Fruit fly (Drosophila melanogaster) whole organism, embryonic: ENCODE measurements around the gene CG34293.

Source experiments
- CG10979 ChIP-seq: fragments of 200-800 bp; sonication (Bioruptor generic); optimal IDR thresholded peaks from 2 replicates; lab custom pipeline; 2018; ENCODE audit warnings: missing biosample characterization, mild to moderate bottlenecking, missing genetic modification characterization, moderate library complexity
- CG11504 ChIP-seq: fragments of 200-800 bp; sonication (Bioruptor generic); optimal IDR thresholded peaks from 3 replicates; lab custom pipeline; 2019; ENCODE audit warnings: missing biosample characterization, mild to moderate bottlenecking, missing genetic modification characterization, moderate library complexity
- CG12219 ChIP-seq: fragments of 200-800 bp; sonication (Bioruptor generic); optimal IDR thresholded peaks from 3 replicates; lab custom pipeline; 2018; ENCODE audit warnings: missing biosample characterization, mild to moderate bottlenecking, missing genetic modification characterization
- CG12391 ChIP-seq: fragments of 200-800 bp; sonication (Bioruptor generic); optimal IDR thresholded peaks from 3 replicates; lab custom pipeline; 2018; ENCODE audit warnings: missing biosample characterization, mild to moderate bottlenecking, missing genetic modification characterization, moderate library complexity
- CG12744 ChIP-seq: fragments of 200-800 bp; sonication (Bioruptor generic); optimal IDR thresholded peaks from 2 replicates; lab custom pipeline; 2016; ENCODE audit warnings: missing biosample characterization, missing genetic modification characterization
- CG13296 ChIP-seq: fragments of 200-800 bp; sonication (Bioruptor generic); optimal IDR thresholded peaks from 3 replicates; lab custom pipeline; 2018; ENCODE audit warnings: missing biosample characterization, mild to moderate bottlenecking, missing genetic modification characterization
- CG14667 ChIP-seq: fragments of 200-800 bp; sonication (Bioruptor generic); IDR thresholded peaks from 2 replicates; pipeline ENCODE4 v1.3.6; 2022; ENCODE audit warnings: missing biosample characterization, missing genetic modification characterization
- CG17829 ChIP-seq: fragments of 200-800 bp; optimal IDR thresholded peaks from 2 replicates; lab custom pipeline; 2019; ENCODE audit warnings: missing biosample characterization, mild to moderate bottlenecking, missing genetic modification characterization, moderate library complexity
- CG17912 ChIP-seq: fragments of 200-800 bp; sonication (Bioruptor generic); optimal IDR thresholded peaks from 2 replicates; lab custom pipeline; 2018; ENCODE audit warnings: missing biosample characterization, mild to moderate bottlenecking, missing genetic modification characterization
- CG18599 ChIP-seq: fragments of 200-800 bp; sonication (Bioruptor generic); optimal IDR thresholded peaks from 3 replicates; lab custom pipeline; 2017; ENCODE audit warnings: missing biosample characterization, missing genetic modification characterization, mild to moderate bottlenecking, moderate library complexity, missing genetic modification reagents
- CG31441 ChIP-seq: fragments of 200-800 bp; sonication (Bioruptor generic); IDR thresholded peaks from 2 replicates; pipeline ENCODE4 v1.3.6; 2022; ENCODE audit warnings: missing biosample characterization, missing genetic modification characterization
- CG32772 ChIP-seq: fragments of 200-800 bp; sonication (Bioruptor generic); IDR thresholded peaks from 2 replicates; pipeline ENCODE4 v1.3.6; 2022; ENCODE audit warnings: missing biosample characterization, missing genetic modification characterization
- CG34224 ChIP-seq: fragments of 200-800 bp; sonication (Bioruptor generic); IDR thresholded peaks from 3 replicates; pipeline ENCODE4 v1.3.6; 2022; ENCODE audit warnings: missing biosample characterization, missing genetic modification characterization; ENCODE audit not compliant: partially characterized antibody
- CG3995 ChIP-seq: fragments of 200-800 bp; sonication (Bioruptor generic); optimal IDR thresholded peaks from 3 replicates; lab custom pipeline; 2016; ENCODE audit warnings: missing biosample characterization, missing genetic modification characterization
- CG4617 ChIP-seq: fragments of 200-800 bp; sonication (Bioruptor generic); optimal IDR thresholded peaks from 3 replicates; lab custom pipeline; 2016; ENCODE audit warnings: missing biosample characterization, missing genetic modification characterization, borderline replicate concordance
- CG4707 ChIP-seq: fragments of 200-800 bp; sonication (Bioruptor generic); optimal IDR thresholded peaks from 2 replicates; lab custom pipeline; 2018; ENCODE audit warnings: missing biosample characterization, mild to moderate bottlenecking, missing genetic modification characterization, moderate library complexity
- CG6813 ChIP-seq: fragments of 200-800 bp; sonication (Bioruptor generic); optimal IDR thresholded peaks from 2 replicates; lab custom pipeline; 2017; ENCODE audit warnings: missing biosample characterization, missing genetic modification characterization, mild to moderate bottlenecking, moderate library complexity, missing genetic modification reagents
- CG7928 ChIP-seq: fragments of 200-800 bp; sonication (Bioruptor generic); optimal IDR thresholded peaks from 2 replicates; lab custom pipeline; 2017; ENCODE audit warnings: missing biosample characterization, mild to moderate bottlenecking, missing genetic modification characterization
- CG7987 ChIP-seq: fragments of 200-800 bp; sonication (Bioruptor generic); optimal IDR thresholded peaks from 2 replicates; lab custom pipeline; 2018; ENCODE audit warnings: missing biosample characterization, mild to moderate bottlenecking, missing genetic modification characterization, moderate library complexity
- CG8281 ChIP-seq: fragments of 200-800 bp; sonication (Bioruptor generic); optimal IDR thresholded peaks from 2 replicates; lab custom pipeline; 2018; ENCODE audit warnings: missing biosample characterization, mild to moderate bottlenecking, missing genetic modification characterization, moderate library complexity
- CG9932 ChIP-seq: fragments of 200-800 bp; sonication (Bioruptor generic); IDR thresholded peaks from 2 replicates; pipeline ENCODE4 v1.3.6; 2022; ENCODE audit warnings: missing biosample characterization, missing genetic modification characterization
- CTCF ChIP-seq: fragments of 200-800 bp; sonication (Bioruptor generic); optimal IDR thresholded peaks from 2 replicates; lab custom pipeline; 2017; ENCODE audit warnings: missing biosample characterization, mild to moderate bottlenecking, missing genetic modification characterization, moderate library complexity
- Doc3 ChIP-seq: fragments of 200-800 bp; sonication (Bioruptor generic); IDR thresholded peaks from 3 replicates; pipeline ENCODE4 v1.3.6; 2022; ENCODE audit warnings: missing biosample characterization, missing genetic modification characterization; ENCODE audit not compliant: partially characterized antibody
- E2f1 ChIP-seq: fragments of 200-800 bp; sonication (Bioruptor generic); IDR thresholded peaks from 2 replicates; pipeline ENCODE4 v1.3.6; 2022; ENCODE audit warnings: missing biosample characterization, missing genetic modification characterization
- Fer1 ChIP-seq: fragments of 200-800 bp; sonication (Bioruptor generic); optimal IDR thresholded peaks from 2 replicates; lab custom pipeline; 2017; ENCODE audit warnings: missing biosample characterization, mild to moderate bottlenecking, missing genetic modification characterization
- H15 ChIP-seq: fragments of 200-800 bp; sonication (Bioruptor generic); IDR thresholded peaks from 3 replicates; pipeline ENCODE4 v1.3.6; 2022; ENCODE audit warnings: missing biosample characterization, missing genetic modification characterization
- HLH54F ChIP-seq: fragments of 200-800 bp; sonication (Bioruptor generic); optimal IDR thresholded peaks from 3 replicates; lab custom pipeline; 2016; ENCODE audit warnings: missing biosample characterization, missing genetic modification characterization
- Hr3 ChIP-seq: fragments of 200-800 bp; sonication (Bioruptor generic); optimal IDR thresholded peaks from 3 replicates; lab custom pipeline; 2016; ENCODE audit warnings: missing biosample characterization, missing genetic modification characterization
- NFAT ChIP-seq: fragments of 200-800 bp; sonication (Bioruptor generic); IDR thresholded peaks from 2 replicates; pipeline ENCODE4 v1.3.6; 2022; ENCODE audit warnings: missing biosample characterization, missing genetic modification characterization
- Nf-YA ChIP-seq: fragments of 200-800 bp; sonication (Bioruptor generic); IDR thresholded peaks from 2 replicates; pipeline ENCODE4 v1.3.6; 2022; ENCODE audit warnings: missing biosample characterization, missing genetic modification characterization
- Rx ChIP-seq: fragments of 200-800 bp; sonication (Bioruptor generic); IDR thresholded peaks from 2 replicates; pipeline ENCODE4 v1.3.6; 2022; ENCODE audit warnings: missing biosample characterization, missing genetic modification characterization
- Sox100B ChIP-seq: fragments of 200-800 bp; sonication (Bioruptor generic); optimal IDR thresholded peaks from 3 replicates; lab custom pipeline; 2018; ENCODE audit warnings: missing biosample characterization, mild to moderate bottlenecking, missing genetic modification characterization
- TFAM ChIP-seq: fragments of 200-800 bp; sonication (Bioruptor generic); optimal IDR thresholded peaks from 2 replicates; lab custom pipeline; 2017; ENCODE audit warnings: missing biosample characterization, missing genetic modification characterization, inconsistent platforms
- Usf ChIP-seq: fragments of 200-800 bp; sonication (Bioruptor generic); optimal IDR thresholded peaks from 2 replicates; lab custom pipeline; 2017; ENCODE audit warnings: missing genotype, missing biosample characterization, missing genetic modification characterization
- bab2 ChIP-seq: fragments of 200-800 bp; sonication (Bioruptor generic); optimal IDR thresholded peaks from 2 replicates; lab custom pipeline; 2016; ENCODE audit warnings: missing biosample characterization, missing genetic modification characterization
- chn ChIP-seq: fragments of 200-800 bp; sonication (Bioruptor generic); optimal IDR thresholded peaks from 2 replicates; lab custom pipeline; 2016; ENCODE audit warnings: missing biosample characterization, missing genetic modification characterization
- croc ChIP-seq: fragments of 200-800 bp; sonication (Bioruptor generic); conservative IDR thresholded peaks from 3 replicates; pipeline ENCODE4 v1.3.6; 2022; ENCODE audit warnings: missing biosample characterization, missing genetic modification characterization
- dmrt99B ChIP-seq: fragments of 200-800 bp; sonication (Bioruptor generic); optimal IDR thresholded peaks from 2 replicates; lab custom pipeline; 2018; ENCODE audit warnings: missing biosample characterization, mild to moderate bottlenecking, missing genetic modification characterization, moderate library complexity
- fu2 ChIP-seq: fragments of 200-800 bp; sonication (Bioruptor generic); optimal IDR thresholded peaks from 2 replicates; lab custom pipeline; 2016; ENCODE audit warnings: missing biosample characterization, missing genetic modification characterization
- grau ChIP-seq: fragments of 200-800 bp; optimal IDR thresholded peaks from 3 replicates; lab custom pipeline; 2019; ENCODE audit warnings: missing biosample characterization, mild to moderate bottlenecking, missing genetic modification characterization, moderate library complexity
- hbn ChIP-seq: fragments of 200-800 bp; sonication (Bioruptor generic); IDR thresholded peaks from 2 replicates; pipeline ENCODE4 v1.3.6; 2022; ENCODE audit warnings: missing biosample characterization, missing genetic modification characterization; ENCODE audit not compliant: partially characterized antibody
- jing ChIP-seq: fragments of 200-800 bp; sonication (Bioruptor generic); optimal IDR thresholded peaks from 2 replicates; lab custom pipeline; 2018; ENCODE audit warnings: missing biosample characterization, mild to moderate bottlenecking, missing genetic modification characterization
- ken ChIP-seq: fragments of 200-800 bp; sonication (Bioruptor generic); IDR thresholded peaks from 3 replicates; pipeline ENCODE4 v1.3.6; 2022; ENCODE audit warnings: missing biosample characterization, missing genetic modification characterization
- kni ChIP-seq: fragments of 200-800 bp; sonication (Bioruptor generic); optimal IDR thresholded peaks from 3 replicates; lab custom pipeline; 2017; ENCODE audit warnings: mild to moderate bottlenecking, missing biosample characterization, missing genetic modification reagents, missing genetic modification characterization
- pan ChIP-seq, 4 experiments: fragments of >200 bp in 3 of 4; fragments of 200-800 bp in 1 of 4; sonication (Bioruptor generic) in 1 of 4; optimal IDR thresholded peaks in 3 of 4; IDR thresholded peaks in 1 of 4; 2 replicates each; pipeline versions ENCODE4 v1.3.6 to Lab custom; 2017 to 2022; ENCODE audit warnings: missing biosample characterization in 2 of 4, missing genetic modification characterization in 2 of 4, mixed read lengths in 1 of 4
- pnt ChIP-seq: fragments of 200-800 bp; sonication (Bioruptor generic); optimal IDR thresholded peaks from 3 replicates; lab custom pipeline; 2016; ENCODE audit warnings: missing biosample characterization, missing genetic modification characterization
- rib ChIP-seq: fragments of 200-800 bp; sonication (Bioruptor generic); IDR thresholded peaks from 2 replicates; pipeline ENCODE4 v1.3.6; 2022; ENCODE audit warnings: missing biosample characterization, missing genetic modification characterization
- ro ChIP-seq: fragments of 200-800 bp; sonication (Bioruptor generic); IDR thresholded peaks from 2 replicates; pipeline ENCODE4 v1.3.6; 2022; ENCODE audit warnings: missing biosample characterization, missing genetic modification characterization
- vnd ChIP-seq: fragments of 200-800 bp; sonication (Bioruptor generic); IDR thresholded peaks from 3 replicates; pipeline ENCODE4 v1.3.6; 2022; ENCODE audit warnings: missing biosample characterization, missing genetic modification characterization; ENCODE audit not compliant: partially characterized antibody

The CG34293 gene

DNA sequence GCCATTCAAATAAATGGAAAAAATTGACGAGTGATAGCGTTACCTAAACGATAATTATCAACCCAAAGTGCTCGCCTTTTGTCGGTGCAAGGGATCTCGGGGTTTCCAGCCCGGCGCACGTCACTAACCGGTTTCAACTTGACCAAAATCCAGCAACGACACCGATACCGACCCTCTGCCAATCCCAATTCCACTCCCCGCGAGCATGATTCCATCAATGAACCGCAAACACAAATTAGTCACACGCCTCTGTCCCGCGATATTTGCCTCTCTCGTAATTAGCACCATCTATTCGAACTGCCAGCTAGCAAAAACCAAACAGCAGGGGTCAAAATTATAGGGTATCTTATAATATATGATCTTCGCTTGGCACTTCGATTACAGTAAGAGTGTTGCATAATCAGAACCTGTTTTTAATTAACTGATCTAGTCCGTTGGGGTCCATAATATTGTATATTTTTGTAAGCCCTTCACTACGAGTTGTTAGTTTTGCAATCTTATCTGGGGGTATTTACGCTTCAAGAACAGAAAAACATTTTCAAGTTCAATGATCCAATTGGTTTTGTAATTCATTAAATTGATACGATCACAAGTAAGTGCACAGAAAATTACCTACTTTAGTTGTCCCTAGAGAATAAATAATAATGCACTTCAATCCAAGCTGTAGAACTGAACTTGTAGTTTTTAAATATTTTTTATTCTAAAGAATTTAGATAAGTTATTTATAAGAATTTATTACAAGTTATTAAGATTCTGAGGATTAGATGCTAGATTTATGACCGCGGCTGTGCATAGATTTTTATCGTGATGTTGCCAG lies 12.1 kb downstream of the CG34293 start (continued):
- TF ChIP-seq CG4617 (GFP tag; lab: Kevin White, UChicago) (no peak), CG4707 (GFP tag; lab: Kevin White, UChicago) (no peak), croc (GFP tag; lab: Robert Waterston, UW) (no peak), NFAT (GFP tag; lab: Robert Waterston, UW) (no peak), Nf-YA (GFP tag; lab: Robert Waterston, UW) (no peak), CG7987 (GFP tag; lab: Kevin White, UChicago) (no peak), rib (no peak), CTCF (no peak), Rx (GFP tag; lab: Robert Waterston, UW) (no peak), pnt (no peak), CG12744 (GFP tag; lab: Kevin White, UChicago) (no peak), CG3995 (no peak), hbn (GFP tag; lab: Robert Waterston, UW) (no peak), grau (tag; lab: Kevin White, UChicago) (peak; percentile 74), CG12391 (tag; lab: Kevin White, UChicago) (peak; percentile 53), CG14667 (GFP tag; lab: Robert Waterston, UW) (no peak), CG12219 (GFP tag; lab: Kevin White, UChicago) (no peak), CG7928 (GFP tag; lab: Kevin White, UChicago) (peak; percentile 28), CG8281 (no peak), chn (GFP tag; lab: Kevin White, UChicago) (no peak), Sox100B (GFP tag; lab: Kevin White, UChicago) (no peak), CG32772 (no peak), CG13296 (GFP tag; lab: Kevin White, UChicago) (peak; percentile 56), kni (GFP tag; lab: Kevin White, UChicago) (no peak), HLH54F (GFP tag; lab: Kevin White, UChicago) (peak; percentile 37), fu2 (GFP tag; lab: Kevin White, UChicago) (no peak), Fer1 (GFP tag; lab: Kevin White, UChicago) (peak; percentile 46), ro (GFP tag; lab: Robert Waterston, UW) (no peak), CG18599 (GFP tag; lab: Kevin White, UChicago) (peak; percentile 71), CG17912 (no peak), jing (no peak), ken (GFP tag; lab: Robert Waterston, UW) (no peak), Doc3 (no peak), pan (optimal IDR thresholded peaks at IDR 0.05; lab: Kevin White, UChicago) (no peak), pan (GFP tag; optimal IDR thresholded peaks at IDR 0.05 in 1 of 2, IDR thresholded peaks at IDR 0.05 in 1 of 2) (peak in 1 of 2 experiments; percentile 12), dmrt99B (tag; lab: Kevin White, UChicago) (peak; percentile 51), Usf (GFP tag; lab: Kevin White, UChicago) (peak; percentile 60), TFAM (GFP tag; lab: Kevin White, UChicago) (no peak), CG34224 (no peak), CG17829 (tag; lab: Kevin White, UChicago) (no peak), CG11504 (peak; percentile 79), Hr3 (GFP tag; lab: Kevin White, UChicago) (peak; percentile 43), CG31441 (GFP tag; lab: Robert Waterston, UW) (peak; percentile 70), CG10979 (tag; lab: Kevin White, UChicago) (peak; percentile 12), bab2 (GFP tag; lab: Kevin White, UChicago) (peak; percentile 26), vnd (no peak), CG9932 (no peak), CG6813 (peak; percentile 9), E2f1 (GFP tag; lab: Robert Waterston, UW) (no peak), H15 (GFP tag; lab: Robert Waterston, UW) (no peak)
